Fruit fly (Drosophila melanogaster): ENCODE results near the gene laza.

- TF ChIP-seq h (optimal IDR thresholded peaks at IDR 0.05) (no peak), psq (optimal IDR thresholded peaks at IDR 0.05) (no peak), ttk (optimal IDR thresholded peaks at IDR 0.05) (no peak), Myc (optimal IDR thresholded peaks at IDR 0.05) (no peak), Sin3A (optimal IDR thresholded peaks at IDR 0.05) (no peak)
Measured at dm6 chr3L:22463412-22463811, 2.5 kb upstream of the laza start.

Measured in Kc167 (cell line).